Fruit fly (Drosophila melanogaster) whole organism, embryonic: ENCODE data around the gene CG2224.

Experiments used
- B-H2 ChIP-seq: fragments of 200-800 bp; sonication (Bioruptor generic); optimal IDR thresholded peaks from 2 replicates; lab custom pipeline; 2018; ENCODE audit warnings: missing biosample characterization, mild to moderate bottlenecking, missing genetic modification characterization
- CG11504 ChIP-seq: fragments of 200-800 bp; sonication (Bioruptor generic); optimal IDR thresholded peaks from 3 replicates; lab custom pipeline; 2019; ENCODE audit warnings: missing biosample characterization, mild to moderate bottlenecking, missing genetic modification characterization, moderate library complexity
- CG13296 ChIP-seq: fragments of 200-800 bp; sonication (Bioruptor generic); optimal IDR thresholded peaks from 3 replicates; lab custom pipeline; 2018; ENCODE audit warnings: missing biosample characterization, mild to moderate bottlenecking, missing genetic modification characterization
- CG17568 ChIP-seq: fragments of 200-800 bp; sonication (Bioruptor generic); optimal IDR thresholded peaks from 2 replicates; lab custom pipeline; 2018; ENCODE audit warnings: missing biosample characterization, mild to moderate bottlenecking, missing genetic modification characterization, moderate library complexity
- CG17912 ChIP-seq: fragments of 200-800 bp; sonication (Bioruptor generic); optimal IDR thresholded peaks from 2 replicates; lab custom pipeline; 2018; ENCODE audit warnings: missing biosample characterization, mild to moderate bottlenecking, missing genetic modification characterization
- CG33557 ChIP-seq: fragments of 200-800 bp; sonication (Bioruptor generic); optimal IDR thresholded peaks from 2 replicates; lab custom pipeline; 2019; ENCODE audit warnings: missing biosample characterization, mild to moderate bottlenecking, missing genetic modification characterization, moderate library complexity
- CG34376 ChIP-seq: fragments of 200-800 bp; sonication (Bioruptor generic); optimal IDR thresholded peaks from 2 replicates; lab custom pipeline; 2018; ENCODE audit warnings: missing biosample characterization, mild to moderate bottlenecking, missing genetic modification characterization
- CG5180 ChIP-seq: fragments of 200-800 bp; sonication (Bioruptor generic); optimal IDR thresholded peaks from 3 replicates; lab custom pipeline; 2017; ENCODE audit warnings: missing biosample characterization, missing genetic modification characterization, mild to moderate bottlenecking, moderate library complexity, missing genetic modification reagents
- CG5953 ChIP-seq: fragments of 200-800 bp; sonication (Bioruptor generic); IDR thresholded peaks from 2 replicates; pipeline ENCODE4 v1.3.6; 2022; ENCODE audit warnings: missing biosample characterization, missing genetic modification characterization
- CG7839 ChIP-seq: fragments of 200-800 bp; sonication (Bioruptor generic); optimal IDR thresholded peaks from 3 replicates; lab custom pipeline; 2018; ENCODE audit warnings: missing biosample characterization, mild to moderate bottlenecking, missing genetic modification characterization, moderate library complexity
- CTCF ChIP-seq: fragments of 200-800 bp; sonication (Bioruptor generic); optimal IDR thresholded peaks from 2 replicates; lab custom pipeline; 2017; ENCODE audit warnings: missing biosample characterization, mild to moderate bottlenecking, missing genetic modification characterization, moderate library complexity
- Deaf1 ChIP-seq: fragments of 200-800 bp; optimal IDR thresholded peaks from 3 replicates; lab custom pipeline; 2019; ENCODE audit warnings: missing biosample characterization, mild to moderate bottlenecking, missing genetic modification characterization, moderate library complexity
- Dll ChIP-seq: fragments of 200-800 bp; sonication (Bioruptor generic); IDR thresholded peaks from 4 replicates; pipeline ENCODE4 v1.3.6; 2022; ENCODE audit warnings: missing biosample characterization, missing genetic modification characterization; ENCODE audit not compliant: partially characterized antibody
- E2f2 ChIP-seq: fragments of 200-800 bp; sonication (Bioruptor generic); IDR thresholded peaks from 2 replicates; pipeline ENCODE4 v1.3.6; 2022; ENCODE audit warnings: missing biosample characterization, missing genetic modification characterization
- Eip74EF ChIP-seq, 2 experiments: fragments of 200-800 bp in 1 of 2; fragments of >200 bp in 1 of 2; sonication (Bioruptor generic) in 1 of 2; optimal IDR thresholded peaks; 2 replicates each; lab custom pipeline; 2017 to 2019; ENCODE audit warnings: missing biosample characterization in 2 of 2, missing genetic modification characterization in 2 of 2, mild to moderate bottlenecking in 1 of 2, moderate library complexity in 1 of 2
- Ets65A ChIP-seq: fragments of 200-800 bp; sonication (Bioruptor generic); peaks from one replicate; lab custom pipeline; 2016; ENCODE audit warnings: missing biosample characterization, missing genetic modification characterization
- Hr78 ChIP-seq, 2 experiments: fragments of 200-800 bp in 1 of 2; fragments of >200 bp in 1 of 2; sonication (Bioruptor generic) in 1 of 2; optimal IDR thresholded peaks; 2 replicates each; lab custom pipeline; 2017 to 2019; ENCODE audit warnings: missing biosample characterization in 2 of 2, missing genetic modification characterization in 2 of 2, mild to moderate bottlenecking in 1 of 2, moderate library complexity in 1 of 2
- Jarid2 ChIP-seq: fragments of 200-800 bp; sonication (Bioruptor generic); optimal IDR thresholded peaks from 3 replicates; lab custom pipeline; 2017; ENCODE audit warnings: mild to moderate bottlenecking, missing biosample characterization, missing genetic modification reagents, missing genetic modification characterization
- YL-1 ChIP-seq: fragments of 200-800 bp; sonication (Bioruptor generic); optimal IDR thresholded peaks from 3 replicates; lab custom pipeline; 2017; ENCODE audit warnings: missing biosample characterization, mild to moderate bottlenecking, missing genetic modification characterization
- chinmo ChIP-seq: fragments of 200-800 bp; sonication (Bioruptor generic); IDR thresholded peaks from 4 replicates; pipeline ENCODE4 v1.3.6; 2022; ENCODE audit warnings: missing biosample characterization, missing genetic modification characterization; ENCODE audit not compliant: partially characterized antibody
- crp ChIP-seq, 2 experiments: fragments of 200-800 bp; sonication (Bioruptor generic); optimal IDR thresholded peaks; 2 replicates in 1 of 2; 3 replicates in 1 of 2; lab custom pipeline; 2017; ENCODE audit warnings: missing biosample characterization in 2 of 2, missing genetic modification characterization in 2 of 2, mild to moderate bottlenecking in 1 of 2, moderate library complexity in 1 of 2
- ewg ChIP-seq: fragments of 200-800 bp; sonication (Bioruptor generic); optimal IDR thresholded peaks from 3 replicates; lab custom pipeline; 2017; ENCODE audit warnings: mild to moderate bottlenecking, missing biosample characterization, missing genetic modification reagents, missing genetic modification characterization
- fru ChIP-seq: fragments of >200 bp; optimal IDR thresholded peaks from 2 replicates; lab custom pipeline; 2017
- gcm ChIP-seq: fragments of 200-800 bp; sonication (Bioruptor generic); optimal IDR thresholded peaks from 2 replicates; lab custom pipeline; 2019; ENCODE audit warnings: missing biosample characterization, mild to moderate bottlenecking, missing genetic modification characterization, moderate library complexity
- gfzf ChIP-seq: fragments of 200-800 bp; sonication (Bioruptor generic); optimal IDR thresholded peaks from 2 replicates; lab custom pipeline; 2016; ENCODE audit warnings: missing biosample characterization, mild to moderate bottlenecking, missing genetic modification characterization, moderate library complexity
- gsb-n ChIP-seq: fragments of 200-800 bp; sonication (Bioruptor generic); optimal IDR thresholded peaks from 3 replicates; lab custom pipeline; 2018; ENCODE audit warnings: missing biosample characterization, mild to moderate bottlenecking, missing genetic modification characterization
- hbn ChIP-seq: fragments of 200-800 bp; sonication (Bioruptor generic); IDR thresholded peaks from 2 replicates; pipeline ENCODE4 v1.3.6; 2022; ENCODE audit warnings: missing biosample characterization, missing genetic modification characterization; ENCODE audit not compliant: partially characterized antibody
- hkb ChIP-seq, 2 experiments: fragments of 200-800 bp in 1 of 2; fragments of >200 bp in 1 of 2; sonication (Bioruptor generic) in 1 of 2; IDR thresholded peaks in 1 of 2; optimal IDR thresholded peaks in 1 of 2; 2 replicates each; pipeline versions ENCODE4 v1.3.6 to Lab custom; 2017 to 2022; ENCODE audit warnings: missing biosample characterization in 1 of 2, missing genetic modification characterization in 1 of 2
- insv ChIP-seq, 2 experiments: fragments of 200-800 bp; sonication (Bioruptor generic); optimal IDR thresholded peaks; 3 replicates each; lab custom pipeline; 2016 to 2018; ENCODE audit warnings: missing biosample characterization in 2 of 2, missing genetic modification characterization in 2 of 2
- kni ChIP-seq: fragments of 200-800 bp; sonication (Bioruptor generic); optimal IDR thresholded peaks from 3 replicates; lab custom pipeline; 2017; ENCODE audit warnings: mild to moderate bottlenecking, missing biosample characterization, missing genetic modification reagents, missing genetic modification characterization
- mirr ChIP-seq: fragments of 200-800 bp; sonication (Bioruptor generic); optimal IDR thresholded peaks from 3 replicates; lab custom pipeline; 2018; ENCODE audit warnings: missing biosample characterization, mild to moderate bottlenecking, missing genetic modification characterization
- mld ChIP-seq: fragments of 200-800 bp; sonication (Bioruptor generic); IDR thresholded peaks from 3 replicates; pipeline ENCODE4 v1.3.6; 2022; ENCODE audit warnings: missing biosample characterization, missing genetic modification characterization; ENCODE audit not compliant: partially characterized antibody
- nau ChIP-seq: fragments of 200-800 bp; sonication (Bioruptor generic); optimal IDR thresholded peaks from 3 replicates; lab custom pipeline; 2017; ENCODE audit warnings: missing biosample characterization, mild to moderate bottlenecking, missing genetic modification characterization, missing genetic modification reagents
- odd ChIP-seq: fragments of 200-800 bp; sonication (Bioruptor generic); optimal IDR thresholded peaks from 2 replicates; lab custom pipeline; 2017; ENCODE audit warnings: missing biosample characterization, mild to moderate bottlenecking, missing genetic modification characterization
- pnt ChIP-seq: fragments of 200-800 bp; sonication (Bioruptor generic); optimal IDR thresholded peaks from 3 replicates; lab custom pipeline; 2016; ENCODE audit warnings: missing biosample characterization, missing genetic modification characterization
- rib ChIP-seq: fragments of 200-800 bp; sonication (Bioruptor generic); IDR thresholded peaks from 2 replicates; pipeline ENCODE4 v1.3.6; 2022; ENCODE audit warnings: missing biosample characterization, missing genetic modification characterization
- scrt ChIP-seq: fragments of 200-800 bp; sonication (Bioruptor generic); optimal IDR thresholded peaks from 2 replicates; lab custom pipeline; 2018; ENCODE audit warnings: missing biosample characterization, mild to moderate bottlenecking, missing genetic modification characterization, moderate library complexity
- sd ChIP-seq: fragments of 200-800 bp; sonication (Bioruptor generic); optimal IDR thresholded peaks from 3 replicates; lab custom pipeline; 2018; ENCODE audit warnings: missing biosample characterization, mild to moderate bottlenecking, missing genetic modification characterization, moderate library complexity
- sens-2 ChIP-seq: fragments of 200-800 bp; sonication (Bioruptor generic); IDR thresholded peaks from 2 replicates; pipeline ENCODE4 v1.3.6; 2022; ENCODE audit warnings: missing biosample characterization, missing genetic modification characterization
- slbo ChIP-seq: fragments of 200-800 bp; sonication (Bioruptor generic); IDR thresholded peaks from 2 replicates; pipeline ENCODE4 v1.3.6; 2022; ENCODE audit warnings: missing biosample characterization, missing genetic modification characterization
- sna ChIP-seq: fragments of 200-800 bp; sonication (Bioruptor generic); IDR thresholded peaks from 2 replicates; pipeline ENCODE4 v1.3.6; 2022; ENCODE audit warnings: missing biosample characterization, missing genetic modification characterization; ENCODE audit not compliant: partially characterized antibody
- so ChIP-seq: fragments of 200-800 bp; sonication (Bioruptor generic); IDR thresholded peaks from 3 replicates; pipeline ENCODE4 v1.3.6; 2022; ENCODE audit warnings: missing biosample characterization, missing genetic modification characterization
- tap ChIP-seq: fragments of 200-800 bp; optimal IDR thresholded peaks from 3 replicates; lab custom pipeline; 2019; ENCODE audit warnings: missing biosample characterization, mild to moderate bottlenecking, missing genetic modification characterization, moderate library complexity
- trem ChIP-seq: fragments of 200-800 bp; optimal IDR thresholded peaks from 3 replicates; lab custom pipeline; 2019; ENCODE audit warnings: missing biosample characterization, mild to moderate bottlenecking, missing genetic modification characterization, moderate library complexity
- wek ChIP-seq: fragments of 200-800 bp; sonication (Bioruptor generic); optimal IDR thresholded peaks from 3 replicates; lab custom pipeline; 2018; ENCODE audit warnings: missing biosample characterization, mild to moderate bottlenecking, missing genetic modification characterization, moderate library complexity
- zen2 ChIP-seq: fragments of 200-800 bp; sonication (Bioruptor generic); IDR thresholded peaks from 3 replicates; pipeline ENCODE4 v1.3.6; 2022; ENCODE audit warnings: missing biosample characterization, missing genetic modification characterization; ENCODE audit not compliant: partially characterized antibody

Gene CG2224

dm6 chr3R:30465775-30466494, 6.8 kb upstream of the CG2224 start, which contains the start of gene PH4alphaEFB:
TSS of gene PH4alphaEFB (plus strand) at chr3R:30466050.
- peak; percentile 74 for TF ChIP-seq CG34376 (GFP tag; lab: Kevin White, UChicago)
- TF ChIP-seq mirr (GFP tag; lab: Kevin White, UChicago), result peak; percentile 14
- TF ChIP-seq Eip74EF (GFP tag; optimal IDR thresholded peaks at IDR 0.05; lab: Kevin White, UChicago), result peak in 1 of 2 experiments; percentile 34
- peak; percentile 1 for TF ChIP-seq odd (GFP tag; lab: Kevin White, UChicago)
- TF ChIP-seq CG7839 (tag; lab: Kevin White, UChicago), result peak; percentile 12
- peak; percentile 29 for TF ChIP-seq CG11504 (tag; lab: Kevin White, UChicago)
- TF ChIP-seq CG5180 (GFP tag; lab: Kevin White, UChicago), result no peak
- TF ChIP-seq Hr78 (GFP tag; optimal IDR thresholded peaks at IDR 0.05; lab: Kevin White, UChicago), result peak in 1 of 2 experiments; percentile 3
- peak; percentile 7 for TF ChIP-seq B-H2 (GFP tag; lab: Kevin White, UChicago)
- peak; percentile 84 for TF ChIP-seq scrt (GFP tag; lab: Kevin White, UChicago)
- TF ChIP-seq sd, result peak; percentile 57
- TF ChIP-seq CG17568 (GFP tag; lab: Kevin White, UChicago), result peak; percentile 58
- peak; percentile 22; the same call in 1 of the 4 replicates for TF ChIP-seq Dll (GFP tag; lab: Robert Waterston, UW)
- TF ChIP-seq mld (GFP tag; lab: Robert Waterston, UW), result no peak
- TF ChIP-seq sens-2 (GFP tag; lab: Robert Waterston, UW), result peak; percentile 33; the same call in 1 of the 2 replicates
- peak; percentile 92 for TF ChIP-seq E2f2
- no peak for TF ChIP-seq trem (tag; lab: Kevin White, UChicago)
- TF ChIP-seq tap (tag; lab: Kevin White, UChicago), result peak; percentile 5
- peak in 1 of 2 experiments; percentile 51 for TF ChIP-seq insv (GFP tag; optimal IDR thresholded peaks at IDR 0.05; lab: Kevin White, UChicago)
- TF ChIP-seq nau (GFP tag; lab: Kevin White, UChicago), result peak; percentile 34
- peak; percentile 33 for TF ChIP-seq gfzf (GFP tag; lab: Kevin White, UChicago)
- peak; percentile 3 for TF ChIP-seq wek (GFP tag; lab: Kevin White, UChicago)
- TF ChIP-seq chinmo (GFP tag; lab: Robert Waterston, UW), result peak; percentile 56; the same call in 1 of the 4 replicates
- TF ChIP-seq kni (GFP tag; lab: Kevin White, UChicago), result peak; percentile 3
- peak; percentile 64 for TF ChIP-seq gcm (GFP tag; lab: Kevin White, UChicago)
- no peak for TF ChIP-seq CG17912 (GFP tag; lab: Kevin White, UChicago)
- peak; percentile 20 to 84 for TF ChIP-seq crp (GFP tag; optimal IDR thresholded peaks at IDR 0.05; lab: Kevin White, UChicago)
- no peak for TF ChIP-seq pnt (GFP tag; lab: Kevin White, UChicago)
- no peak for TF ChIP-seq rib (GFP tag; lab: Robert Waterston, UW)
- peak; percentile 76 for TF ChIP-seq ewg (GFP tag; lab: Kevin White, UChicago)
- TF ChIP-seq CG13296, result peak; percentile 6
- peak; percentile 78 for TF ChIP-seq gsb-n (tag; lab: Kevin White, UChicago)
- TF ChIP-seq CG33557 (GFP tag; lab: Kevin White, UChicago), result peak; percentile 7
- TF ChIP-seq hbn (GFP tag; lab: Robert Waterston, UW), result peak; percentile 27; the same call in 1 of the 2 replicates
- no peak for TF ChIP-seq Ets65A (GFP tag; lab: Kevin White, UChicago)
- no peak for TF ChIP-seq fru (lab: Kevin White, UChicago)
- peak; percentile 54; the same call in 2 of the 3 replicates for TF ChIP-seq zen2 (GFP tag; lab: Robert Waterston, UW)
- TF ChIP-seq Deaf1, result peak; percentile 59
- TF ChIP-seq hkb (optimal IDR thresholded peaks at IDR 0.05; lab: Kevin White, UChicago), result no peak
- TF ChIP-seq hkb (GFP tag; IDR thresholded peaks at IDR 0.05; lab: Robert Waterston, UW), result peak; percentile 34; the same call in 1 of the 2 replicates
- TF ChIP-seq CG5953, result 0 out of 2 replicates have a peak, but pooled peaks have one; percentile 15
- peak; percentile 10; the same call in 1 of the 3 replicates for TF ChIP-seq so (GFP tag; lab: Robert Waterston, UW)
- 0 out of 2 replicates have a peak, but pooled peaks have one; percentile 12 for TF ChIP-seq sna (GFP tag; lab: Robert Waterston, UW)
- TF ChIP-seq Jarid2, result peak; percentile 94
- TF ChIP-seq CTCF, result peak; percentile 1
- TF ChIP-seq YL-1 (GFP tag; lab: Kevin White, UChicago), result peak; percentile 27
- no peak for TF ChIP-seq slbo (GFP tag; lab: Robert Waterston, UW)
